Worm (Caenorhabditis elegans) whole organism, L4 larva: ENCODE data around the gene Y51A2A.12.

Experiments
- mdl-1 ChIP-seq, 2 experiments: fragments of 150-350 bp in 1 of 2; sonication (generic microtip) in 1 of 2; optimal IDR thresholded peaks; 2 replicates each; lab custom pipeline; 2014 to 2017; ENCODE audit warnings: missing biosample characterization in 2 of 2, missing genetic modification characterization in 2 of 2
- mes-2 ChIP-seq: sonication (generic microtip); optimal IDR thresholded peaks from 2 replicates; lab custom pipeline; 2016; ENCODE audit warnings: missing genotype, mild to moderate bottlenecking, missing genetic modification characterization, missing compliant biosample characterization; ENCODE audit not compliant: poor library complexity, severe bottlenecking

DNA sequence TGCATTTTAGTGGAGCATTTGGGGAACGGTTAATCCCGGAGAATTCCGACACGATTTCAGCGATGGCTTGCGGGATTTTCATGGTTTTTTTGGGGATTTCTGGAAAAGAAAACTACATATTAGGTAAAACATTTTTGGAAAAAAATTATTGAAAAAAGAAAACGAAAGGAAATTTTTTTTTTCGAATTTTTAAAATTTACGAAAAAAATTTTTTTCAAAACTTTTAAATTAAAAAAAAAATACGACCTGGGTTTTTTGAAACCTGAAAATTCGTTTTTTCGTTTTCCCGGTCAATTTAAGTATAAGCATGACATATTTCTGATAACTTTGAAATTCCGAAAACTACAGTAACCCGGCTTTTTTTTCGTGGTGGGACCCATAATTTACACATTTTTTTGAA, 47.4 kb downstream of the Y51A2A.12 start, which contains the start of gene C08E8.10:
- TF ChIP-seq mdl-1 (tag; optimal IDR thresholded peaks at IDR 0.05; lab: Kevin White, UChicago) (no peak), mes-2 (tag; lab: Kevin White, UChicago) (no peak)
